Worm (Caenorhabditis elegans): ENCODE data around the gene W02A2.12.

DNA sequence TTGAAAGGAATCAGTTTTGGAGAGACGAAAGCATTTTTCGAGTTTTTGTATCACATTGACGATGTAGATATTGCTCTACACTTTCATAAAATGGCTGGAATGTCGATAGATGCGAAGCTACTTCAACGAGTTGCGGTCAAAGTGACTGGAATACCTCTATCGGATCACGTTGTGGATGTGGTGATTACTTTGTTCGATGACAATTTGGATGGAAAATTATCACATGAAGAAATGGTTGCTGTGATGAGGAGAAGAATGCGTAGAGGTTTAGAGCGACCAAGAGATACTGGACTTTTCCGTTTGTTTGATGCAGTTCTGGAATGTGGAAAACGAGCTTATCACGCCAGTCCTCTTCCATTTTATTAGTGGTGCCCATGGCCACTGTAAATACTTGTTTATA, 49.0 kb downstream of the W02A2.12 start:
- TF ChIP-seq scrt-1 (GFP tag; IDR thresholded peaks at IDR 0.05) (no peak), tra-4 (tag; optimal IDR thresholded peaks at IDR 0.05) (no peak), ama-1 (optimal IDR thresholded peaks at IDR 0.05) (no peak), F13C5.2 (tag; optimal IDR thresholded peaks at IDR 0.05) (no peak), aly-1 (tag; optimal IDR thresholded peaks at IDR 0.05) (no peak), ceh-36 (tag; optimal IDR thresholded peaks at IDR 0.05) (no peak), pes-1 (GFP tag; IDR thresholded peaks at IDR 0.05) (no peak), flt-1 (GFP tag; IDR thresholded peaks at IDR 0.05) (no peak), sea-1 (GFP tag; conservative IDR thresholded peaks at IDR 0.05) (no peak), B0310.2 (tag; optimal IDR thresholded peaks at IDR 0.05) (no peak), hmbx-1 (tag; optimal IDR thresholded peaks at IDR 0.05) (no peak)
